Worm (Caenorhabditis elegans): ENCODE measurements around the gene abu-11.

The abu-11 gene

DNA sequence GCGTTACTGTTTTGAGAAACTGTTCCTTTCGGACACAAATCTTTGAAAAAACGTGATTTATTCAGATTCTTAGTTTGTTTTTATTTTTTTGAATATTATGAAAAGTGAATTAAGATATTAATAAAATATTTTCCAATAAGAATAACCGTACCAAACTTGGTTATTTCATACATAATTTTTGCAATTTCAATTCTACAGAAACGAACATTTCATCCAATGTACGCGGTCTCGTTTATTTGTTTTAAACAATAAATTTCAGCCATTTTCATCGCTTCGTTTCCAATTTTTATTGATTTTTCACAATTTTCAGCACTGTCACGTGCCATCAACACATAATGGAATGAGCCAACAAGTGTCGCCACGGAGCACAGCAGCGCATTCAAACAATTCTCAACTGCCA, 47.4 kb downstream of the abu-11 start, which contains the start of gene T25D3.4:
TSS of gene T25D3.4 (plus strand) at position 301 of the 400 bp plus-strand sequence.
- TF ChIP-seq dao-5 (tag; optimal IDR thresholded peaks at IDR 0.05) (no peak), him-1 (tag; optimal IDR thresholded peaks at IDR 0.05) (no peak), W03F9.2 (tag; optimal IDR thresholded peaks at IDR 0.05) (no peak)
